Worm (Caenorhabditis elegans) whole organism, midembryonic: Measurements from ENCODE around the gene nstp-6.

Experiments
- T22C8.4 ChIP-seq: fragments of 200-800 bp; sonication (Bioruptor generic); IDR thresholded peaks from 2 replicates; pipeline ENCODE4 v1.3.6; 2022; ENCODE audit warnings: missing genetic modification characterization, missing compliant biosample characterization
- flt-1 ChIP-seq: fragments of 200-800 bp; sonication (Bioruptor generic); IDR thresholded peaks from 2 replicates; pipeline ENCODE4 v1.3.6; 2022; ENCODE audit warnings: missing genetic modification characterization, missing compliant biosample characterization
- med-1 ChIP-seq: sonication (generic microtip); optimal IDR thresholded peaks from 2 replicates; lab custom pipeline; 2017; ENCODE audit warnings: missing genetic modification characterization, mild to moderate bottlenecking, missing compliant biosample characterization, antibody characterized with exemption, missing genetic modification reagents; ENCODE audit not compliant: insufficient read depth
- ref-1 ChIP-seq: fragments of 200-800 bp; sonication (Bioruptor generic); conservative IDR thresholded peaks from 2 replicates; pipeline ENCODE4 v1.3.6; 2022; ENCODE audit warnings: missing genetic modification reagents, missing genetic modification characterization, missing compliant biosample characterization
- tab-1 ChIP-seq: fragments of 200-800 bp; sonication (Bioruptor generic); IDR thresholded peaks from 2 replicates; pipeline ENCODE4 v1.3.6; 2022; ENCODE audit warnings: missing genetic modification characterization, missing compliant biosample characterization
- ztf-23 ChIP-seq: fragments of 200-800 bp; sonication (Bioruptor generic); IDR thresholded peaks from 2 replicates; pipeline ENCODE4 v1.3.6; 2022; ENCODE audit warnings: missing genetic modification reagents, missing genetic modification characterization, missing compliant biosample characterization
- ztf-29 ChIP-seq: fragments of 200-800 bp; sonication (Bioruptor generic); IDR thresholded peaks from 2 replicates; pipeline ENCODE4 v1.3.6; 2022; ENCODE audit warnings: missing genetic modification reagents, missing genetic modification characterization, missing compliant biosample characterization

DNA sequence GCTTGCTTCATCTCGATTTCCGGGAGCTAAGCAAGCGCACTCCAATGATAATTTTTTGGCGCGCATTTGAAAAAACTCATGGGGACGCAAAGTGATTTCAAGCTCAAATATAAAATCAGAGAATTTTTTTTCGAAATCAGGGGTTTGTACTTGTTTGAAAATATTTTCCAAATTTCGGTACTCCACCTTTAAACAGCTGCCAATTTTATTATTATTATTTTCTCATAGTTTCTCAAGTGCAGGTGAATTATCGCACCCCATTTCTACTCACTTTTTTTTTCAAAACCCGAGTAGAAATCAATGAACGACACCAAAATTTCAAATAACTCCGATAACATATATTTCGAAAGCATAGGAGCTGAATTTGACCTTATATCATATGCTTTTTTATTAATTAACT lies 43.3 kb downstream of the nstp-6 start, which contains the start of gene srz-83:
- no peak for TF ChIP-seq ztf-23 (GFP tag; lab: Robert Waterston, UW)
- no peak for TF ChIP-seq flt-1 (GFP tag; lab: Robert Waterston, UW)
- TF ChIP-seq T22C8.4 (GFP tag; lab: Robert Waterston, UW) = no peak
- TF ChIP-seq ztf-29 (GFP tag; lab: Robert Waterston, UW) = no peak
- no peak for TF ChIP-seq tab-1 (GFP tag; lab: Robert Waterston, UW)
- TF ChIP-seq med-1 (GFP tag; lab: Kevin White, UChicago) = no peak
- TF ChIP-seq ref-1 (GFP tag; lab: Robert Waterston, UW) = no peak
